Worm (Caenorhabditis elegans): Measurements from ENCODE around the gene Y43F8B.12.

Y43F8B.12 gene

ce11 chrV:19502579-19503151 is 34.5 kb downstream of the Y43F8B.12 start, which contains the start of gene Y43F8B.3:
Y43F8B.3 (plus strand) TSS chrV:19503101.
- TF ChIP-seq egrh-3 (GFP tag; IDR thresholded peaks at IDR 0.05) (no peak), lin-26 (GFP tag; IDR thresholded peaks at IDR 0.05) (peak; percentile 54; the same call in 1 of the 2 replicates), madf-3 (GFP tag; IDR thresholded peaks at IDR 0.05) (0 out of 2 replicates have a peak, but pooled peaks have one; percentile 36), snpc-3.4 (tag; optimal IDR thresholded peaks at IDR 0.05) (no peak)

- no peak for TF ChIP-seq rec-8 (tag; optimal IDR thresholded peaks at IDR 0.05)
- TF ChIP-seq T07F8.4 (tag; optimal IDR thresholded peaks at IDR 0.05), result no peak
- TF ChIP-seq Y95B8A.8 (GFP tag; IDR thresholded peaks at IDR 0.05), result no peak
- no peak for TF ChIP-seq cebp-2 (GFP tag; IDR thresholded peaks at IDR 0.05)
- peak; percentile 56; the same call in 1 of the 2 replicates for TF ChIP-seq egrh-3 (GFP tag; IDR thresholded peaks at IDR 0.05)
- TF ChIP-seq aptf-3 (GFP tag; IDR thresholded peaks at IDR 0.05), result no peak
- no peak for TF ChIP-seq F23B12.7 (tag; optimal IDR thresholded peaks at IDR 0.05; ENCODE audit: insufficient read depth)
- TF ChIP-seq pha-4 (tag; optimal IDR thresholded peaks at IDR 0.05), result no peak
- TF ChIP-seq somi-1 (GFP tag; optimal IDR thresholded peaks at IDR 0.05), result no peak
- no peak for TF ChIP-seq attf-5 (GFP tag; optimal IDR thresholded peaks at IDR 0.05)
- TF ChIP-seq C17E4.6 (GFP tag; IDR thresholded peaks at IDR 0.05), result no peak
- no peak for TF ChIP-seq lir-1 (GFP tag; conservative IDR thresholded peaks at IDR 0.05)
- peak; percentile 80 for TF ChIP-seq zfh-2 (GFP tag; conservative IDR thresholded peaks at IDR 0.05)
- TF ChIP-seq B0035.1 (tag; optimal IDR thresholded peaks at IDR 0.05), result no peak
- TF ChIP-seq nfya-1 (tag; optimal IDR thresholded peaks at IDR 0.05; ENCODE audit: borderline replicate concordance, insufficient read depth), result no peak
- TF ChIP-seq nfya-2 (GFP tag; IDR thresholded peaks at IDR 0.05), result no peak
- no peak for TF ChIP-seq snpc-3.4 (tag; optimal IDR thresholded peaks at IDR 0.05)
- no peak for TF ChIP-seq unc-130 (GFP tag; optimal IDR thresholded peaks at IDR 0.05)
Measured at ce11 chrV:19509061-19509460, 40.9 kb downstream of the Y43F8B.12 start.

DNA sequence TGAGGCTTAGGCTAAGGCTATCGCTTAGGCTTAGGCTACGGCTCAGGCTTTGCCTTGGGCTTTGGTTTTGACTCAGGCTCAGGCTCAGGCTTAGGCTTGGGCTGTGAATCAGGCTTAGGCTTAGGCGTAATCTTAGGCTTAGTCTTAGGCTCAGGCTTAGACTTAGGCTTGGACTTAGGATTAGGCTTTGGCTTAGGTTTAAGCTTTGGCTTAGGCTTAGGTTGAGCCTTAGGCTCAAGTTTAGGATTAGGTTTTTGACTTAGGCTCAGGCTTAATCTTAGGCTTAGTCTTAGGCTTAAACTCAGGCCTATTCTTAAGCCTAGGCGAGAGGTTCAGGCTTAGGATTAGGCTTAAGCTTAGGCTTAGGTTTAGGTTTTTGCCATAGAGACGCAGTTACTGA is 42.2 kb downstream of the Y43F8B.12 start:
- TF ChIP-seq rcor-1 (GFP tag; IDR thresholded peaks at IDR 0.05), result no peak

DNA sequence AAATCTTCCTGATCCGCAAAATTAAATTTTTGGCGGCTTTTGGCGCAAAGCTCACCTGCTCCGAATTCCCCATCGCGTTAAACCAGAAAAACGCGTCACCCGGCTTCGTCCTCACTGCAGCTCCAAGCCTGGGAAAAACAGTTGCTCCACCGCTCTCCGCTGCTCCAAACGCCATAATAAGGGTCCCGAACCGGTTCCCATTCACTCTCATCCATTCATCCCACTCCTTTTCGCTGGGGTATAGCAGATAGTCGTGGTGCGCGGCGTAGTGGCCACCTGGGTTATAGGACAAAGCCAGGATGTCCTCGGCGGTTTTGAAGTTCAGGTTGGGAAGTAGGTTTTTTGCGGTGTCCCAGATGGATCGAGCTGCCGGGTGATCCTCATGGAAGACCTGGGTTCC is 42.7 kb downstream of the Y43F8B.12 start:
- TF ChIP-seq zfh-2 (GFP tag; conservative IDR thresholded peaks at IDR 0.05) (peak; percentile 72; the same call in 1 of the 2 replicates), xnd-1 (tag; optimal IDR thresholded peaks at IDR 0.05) (no peak), Y67H2A.10 (GFP tag; conservative IDR thresholded peaks at IDR 0.05) (no peak)

ce11 chrV:19512260-19512947 is 44.2 kb downstream of the Y43F8B.12 start, which contains the start of gene Y43F8B.19:
Y43F8B.19 (minus strand) TSS chrV:19512310.
- TF ChIP-seq aptf-3 (GFP tag; IDR thresholded peaks at IDR 0.05) (no peak), let-607 (tag; optimal IDR thresholded peaks at IDR 0.05) (no peak), tbx-9 (tag; optimal IDR thresholded peaks at IDR 0.05; ENCODE audit: borderline replicate concordance) (no peak), F57C9.4 (tag; optimal IDR thresholded peaks at IDR 0.05) (no peak)

ce11 chrV:19513552-19513951 is 45.4 kb downstream of the Y43F8B.12 start, which contains the start of gene phy-4:
phy-4 (minus strand) TSS chrV:19513652.
- TF ChIP-seq F52B5.7 (tag; optimal IDR thresholded peaks at IDR 0.05) (no peak), sdz-38 (tag; optimal IDR thresholded peaks at IDR 0.05) (no peak), attf-3 (GFP tag; conservative IDR thresholded peaks at IDR 0.05) (no peak), sptf-2 (GFP tag; optimal IDR thresholded peaks at IDR 0.05) (no peak), cebp-2 (GFP tag; IDR thresholded peaks at IDR 0.05) (no peak), egrh-3 (GFP tag; IDR thresholded peaks at IDR 0.05) (no peak), hlh-26 (GFP tag; conservative IDR thresholded peaks at IDR 0.05) (no peak)
